Worm (Caenorhabditis elegans): Measurements from ENCODE around the gene Y53F4B.21.

Y53F4B.21 gene

DNA sequence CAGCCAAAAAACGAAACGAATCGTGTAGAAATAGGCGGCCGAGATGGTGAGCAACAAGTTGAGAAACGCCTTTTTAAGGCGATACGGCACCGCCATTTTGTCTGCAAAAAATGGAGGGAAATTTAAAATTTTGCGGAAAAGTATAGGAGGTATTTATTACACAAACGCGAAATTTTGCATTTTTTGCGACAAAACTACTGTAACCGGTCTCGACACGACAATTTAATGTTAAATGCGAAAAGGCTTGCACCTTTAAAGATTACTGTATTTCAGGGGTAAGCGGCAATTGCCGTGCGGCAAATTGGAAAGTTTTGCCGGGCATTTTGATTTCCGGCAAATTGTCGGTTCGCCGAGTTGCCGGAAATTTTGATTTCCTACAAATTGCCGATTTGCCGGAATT, 18.4 kb upstream of the Y53F4B.21 start, which contains the start of gene Y53F4B.18:
Gene Y53F4B.18, minus strand, starts transcription at position 101 of the 400 bp plus-strand sequence.
- TF ChIP-seq ZK337.2 (GFP tag; IDR thresholded peaks at IDR 0.05): no peak
- no peak for TF ChIP-seq zip-2 (tag; optimal IDR thresholded peaks at IDR 0.05)
- TF ChIP-seq nhr-11 (tag; optimal IDR thresholded peaks at IDR 0.05): no peak
- no peak for TF ChIP-seq ceh-28 (tag; optimal IDR thresholded peaks at IDR 0.05)
- no peak for TF ChIP-seq dmd-8 (GFP tag; IDR thresholded peaks at IDR 0.05)
- no peak for TF ChIP-seq Y48G9A.11 (GFP tag; IDR thresholded peaks at IDR 0.05)
- no peak for TF ChIP-seq T26A8.4 (GFP tag; IDR thresholded peaks at IDR 0.05)
- TF ChIP-seq duxl-1 (tag; optimal IDR thresholded peaks at IDR 0.05; ENCODE audit: poor library complexity): no peak
- no peak for TF ChIP-seq mdl-1 (tag; optimal IDR thresholded peaks at IDR 0.05)
- TF ChIP-seq pha-4 (GFP tag; IDR thresholded peaks at IDR 0.05): no peak
- TF ChIP-seq pha-4 (tag; optimal IDR thresholded peaks at IDR 0.05): no peak
- TF ChIP-seq mes-2 (tag; optimal IDR thresholded peaks at IDR 0.05; ENCODE audit: poor library complexity, severe bottlenecking): no peak

DNA sequence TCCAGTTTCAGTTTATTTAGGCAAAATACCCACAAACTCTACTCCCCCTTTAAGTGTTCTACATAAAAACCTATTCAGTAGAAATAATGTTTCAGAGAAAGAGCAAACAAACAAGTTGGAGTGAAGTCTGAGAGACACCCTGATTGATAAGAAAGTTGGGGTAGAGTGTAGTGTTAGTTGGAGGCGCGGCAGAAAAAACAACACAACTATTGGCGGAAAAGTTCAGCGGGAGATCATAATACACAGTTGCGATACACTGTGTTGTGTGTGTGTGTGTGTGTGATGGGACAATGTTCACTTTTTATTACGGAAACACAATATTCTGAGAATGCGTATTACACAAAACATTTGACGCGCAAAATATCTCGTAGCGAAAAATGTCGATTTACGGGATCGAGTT, 15.2 kb upstream of the Y53F4B.21 start:
- no peak for TF ChIP-seq daf-16 (GFP tag; optimal IDR thresholded peaks at IDR 0.05)
- TF ChIP-seq daf-16 (tag; optimal IDR thresholded peaks at IDR 0.05): peak; percentile 79
- peak; percentile 95 for TF ChIP-seq nhr-28 (tag; optimal IDR thresholded peaks at IDR 0.05)
- no peak for TF ChIP-seq Y48G9A.11 (GFP tag; IDR thresholded peaks at IDR 0.05)
- 0 out of 2 replicates have a peak, but pooled peaks have one; percentile 44 for TF ChIP-seq saeg-2 (GFP tag; IDR thresholded peaks at IDR 0.05)
- TF ChIP-seq nhr-77 (tag; optimal IDR thresholded peaks at IDR 0.05): peak; percentile 53
- TF ChIP-seq dmd-6 (GFP tag; IDR thresholded peaks at IDR 0.05): peak; percentile 75
- no peak for TF ChIP-seq ceh-28 (tag; optimal IDR thresholded peaks at IDR 0.05)
- TF ChIP-seq unc-62 (GFP tag; optimal IDR thresholded peaks at IDR 0.05 in 1 of 2): no peak
- no peak for TF ChIP-seq unc-62 (tag; optimal IDR thresholded peaks at IDR 0.05)
- TF ChIP-seq pqm-1 (tag; optimal IDR thresholded peaks at IDR 0.05): peak; percentile 36
- TF ChIP-seq dve-1 (tag; optimal IDR thresholded peaks at IDR 0.05; ENCODE audit: insufficient read depth): peak; percentile 63
- TF ChIP-seq lin-13 (GFP tag; optimal IDR thresholded peaks at IDR 0.05): peak; percentile 2
- TF ChIP-seq php-3 (GFP tag; IDR thresholded peaks at IDR 0.05): 0 out of 2 replicates have a peak, but pooled peaks have one; percentile 16

DNA sequence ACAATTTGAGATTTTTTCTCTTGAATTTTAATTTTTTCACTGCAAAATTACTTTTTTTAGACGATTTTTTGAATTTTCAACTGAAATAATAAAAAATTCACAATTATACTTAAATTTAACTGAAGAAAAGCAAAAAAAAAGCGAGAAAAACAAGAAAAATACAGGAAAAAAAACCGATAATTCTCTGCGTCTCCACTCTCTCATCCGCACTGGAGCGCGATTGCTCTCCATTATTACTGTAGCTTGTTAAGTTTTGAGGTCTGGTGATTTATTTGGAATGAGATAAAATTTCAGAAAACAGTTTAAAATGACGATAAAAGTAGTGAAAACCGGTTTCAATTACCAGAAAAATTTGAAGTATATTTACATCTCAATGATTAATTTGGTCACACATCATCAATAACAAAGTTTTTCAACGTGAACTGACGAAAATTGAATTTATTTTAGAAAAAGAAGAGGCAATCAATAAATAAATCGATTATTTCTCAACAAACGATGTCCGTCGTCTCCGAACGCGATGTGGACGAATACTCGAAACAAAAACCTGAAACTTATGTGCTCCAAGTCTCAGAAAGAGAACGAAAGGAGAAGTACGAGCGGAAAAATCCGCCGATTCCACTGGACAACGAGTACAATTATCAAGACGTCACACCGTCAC, 13.1 kb upstream of the Y53F4B.21 start, which contains the start of gene Y53F4B.19:
Gene Y53F4B.19, plus strand, starts transcription at position 157 of the 658 bp plus-strand sequence.
- TF ChIP-seq lin-38 (GFP tag; IDR thresholded peaks at IDR 0.05) (peak; percentile 93), aha-1 (tag) (peak; percentile 86), pha-4 (GFP tag; IDR thresholded peaks at IDR 0.05) (no peak), pha-4 (tag; optimal IDR thresholded peaks at IDR 0.05) (no peak), unc-62 (GFP tag; optimal IDR thresholded peaks at IDR 0.05 in 1 of 2) (peak in 1 of 2 experiments; percentile 96), unc-62 (tag; optimal IDR thresholded peaks at IDR 0.05) (no peak), unc-130 (GFP tag; optimal IDR thresholded peaks at IDR 0.05) (peak; percentile 44), nhr-41 (GFP tag; IDR thresholded peaks at IDR 0.05) (no peak)

DNA sequence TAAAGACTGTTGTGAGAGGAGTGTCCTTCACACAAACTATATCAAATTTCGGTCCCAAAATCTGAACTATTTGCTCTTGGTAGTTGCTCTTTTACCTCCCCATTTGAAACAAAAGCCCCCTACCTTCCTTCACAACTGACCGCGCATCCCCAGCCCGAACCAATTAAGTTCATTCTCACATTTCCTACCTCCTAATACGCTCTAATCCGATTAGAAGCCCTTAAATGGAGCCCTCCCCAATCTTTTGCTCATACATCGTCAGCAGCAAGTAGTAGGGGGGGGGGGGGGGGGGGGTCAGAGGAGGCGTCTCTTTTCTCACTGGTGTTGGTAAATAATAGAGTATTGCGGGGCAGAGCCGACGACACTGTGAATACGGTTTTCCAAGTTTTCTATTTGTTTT, 9.4 kb upstream of the Y53F4B.21 start:
- TF ChIP-seq aha-1 (tag) (peak; percentile 43), arid-1 (GFP tag; conservative IDR thresholded peaks at IDR 0.05) (no peak)

DNA sequence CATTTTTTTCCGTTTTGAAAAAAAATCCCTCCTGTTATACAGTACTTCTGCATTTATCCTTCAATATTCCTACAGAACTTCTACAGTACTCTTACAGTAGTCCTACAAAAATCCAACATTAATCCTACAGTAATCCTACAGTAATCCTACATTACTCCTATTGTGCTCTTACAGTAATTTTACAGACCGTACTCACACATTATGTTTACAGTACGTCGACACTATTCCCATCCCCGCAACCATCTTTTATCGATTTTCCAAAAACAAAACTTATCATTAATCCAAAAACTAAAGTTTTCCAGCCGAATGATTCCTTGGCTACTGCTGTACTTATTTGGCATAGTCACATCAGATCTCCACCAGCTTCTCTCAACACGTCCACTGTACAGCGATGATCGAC, 5.8 kb upstream of the Y53F4B.21 start, which contains the start of gene Y53F4B.20:
Gene Y53F4B.20, plus strand, starts transcription at position 301 of the 400 bp plus-strand sequence.
- TF ChIP-seq hif-1 (tag; optimal IDR thresholded peaks at IDR 0.05) (no peak), lin-39 (tag; optimal IDR thresholded peaks at IDR 0.05) (no peak), lin-38 (GFP tag; IDR thresholded peaks at IDR 0.05) (no peak), ceh-82 (tag; optimal IDR thresholded peaks at IDR 0.05) (no peak), jun-1 (tag; optimal IDR thresholded peaks at IDR 0.05) (no peak), ztf-7 (tag; optimal IDR thresholded peaks at IDR 0.05) (no peak), gei-8 (GFP tag; optimal IDR thresholded peaks at IDR 0.05) (no peak), nhr-42 (GFP tag; IDR thresholded peaks at IDR 0.05) (no peak), ama-1 (optimal IDR thresholded peaks at IDR 0.05) (no peak), nhr-28 (tag; optimal IDR thresholded peaks at IDR 0.05) (no peak), nhr-41 (GFP tag; IDR thresholded peaks at IDR 0.05) (no peak)

Measured in whole organism, L4 larva.